Fruit fly (Drosophila melanogaster): ENCODE measurements around the gene Grp170.
A peak's percentile ranks its signal among the peaks of the same experiment; 100 is the strongest.

Grp170 gene

DNA sequence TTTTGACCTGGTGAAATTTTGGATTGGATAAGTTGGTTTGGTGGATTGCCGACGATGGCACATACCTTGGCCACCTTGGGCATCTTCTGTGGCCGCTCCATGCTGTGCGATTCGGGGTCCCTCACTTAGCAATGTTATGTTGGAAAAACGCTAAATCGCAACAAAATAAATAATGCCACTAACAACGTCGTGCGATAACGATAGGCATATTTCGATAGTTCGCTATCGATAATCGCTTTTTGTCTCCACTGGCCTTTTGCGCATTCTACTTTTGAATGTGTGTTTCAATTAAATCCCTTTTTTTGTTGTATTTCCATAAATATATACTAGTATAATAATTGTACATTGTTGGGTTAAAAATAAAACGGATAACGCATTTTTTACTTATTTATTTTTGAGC is 25.1 kb downstream of the Grp170 start, which contains the start of gene crn (continued):
- peak; percentile 77; the same call in 2 of the 3 replicates for TF ChIP-seq Opbp (GFP tag; IDR thresholded peaks at IDR 0.05; ENCODE audit: partially characterized antibody)
- no peak for TF ChIP-seq CG18764 (GFP tag; optimal IDR thresholded peaks at IDR 0.05)
- peak; percentile 53; the same call in 1 of the 2 replicates for TF ChIP-seq unc-4 (GFP tag; IDR thresholded peaks at IDR 0.05; ENCODE audit: partially characterized antibody)
- TF ChIP-seq BEAF-32 (GFP tag; optimal IDR thresholded peaks at IDR 0.05), result peak; percentile 52
- TF ChIP-seq amos (GFP tag; IDR thresholded peaks at IDR 0.05; ENCODE audit: partially characterized antibody), result peak; percentile 62; the same call in 1 of the 2 replicates
- no peak for TF ChIP-seq croc (GFP tag; conservative IDR thresholded peaks at IDR 0.05)
- peak; percentile 61 for TF ChIP-seq Dll (GFP tag; IDR thresholded peaks at IDR 0.05; ENCODE audit: partially characterized antibody)
- TF ChIP-seq HLH4C (GFP tag; IDR thresholded peaks at IDR 0.05; ENCODE audit: partially characterized antibody), result peak; percentile 81
- no peak for TF ChIP-seq toy (GFP tag; IDR thresholded peaks at IDR 0.05)
- no peak for TF ChIP-seq CG12299 (tag; optimal IDR thresholded peaks at IDR 0.05)
- TF ChIP-seq tup (GFP tag; optimal IDR thresholded peaks at IDR 0.05), result no peak
- TF ChIP-seq hbn (GFP tag; IDR thresholded peaks at IDR 0.05; ENCODE audit: partially characterized antibody), result peak; percentile 49; the same call in 1 of the 2 replicates
- TF ChIP-seq tx (GFP tag; optimal IDR thresholded peaks at IDR 0.05), result no peak
- peak; percentile 77 for TF ChIP-seq CG34224 (GFP tag; IDR thresholded peaks at IDR 0.05; ENCODE audit: partially characterized antibody)
- TF ChIP-seq Ada2b (GFP tag; IDR thresholded peaks at IDR 0.05), result no peak

DNA sequence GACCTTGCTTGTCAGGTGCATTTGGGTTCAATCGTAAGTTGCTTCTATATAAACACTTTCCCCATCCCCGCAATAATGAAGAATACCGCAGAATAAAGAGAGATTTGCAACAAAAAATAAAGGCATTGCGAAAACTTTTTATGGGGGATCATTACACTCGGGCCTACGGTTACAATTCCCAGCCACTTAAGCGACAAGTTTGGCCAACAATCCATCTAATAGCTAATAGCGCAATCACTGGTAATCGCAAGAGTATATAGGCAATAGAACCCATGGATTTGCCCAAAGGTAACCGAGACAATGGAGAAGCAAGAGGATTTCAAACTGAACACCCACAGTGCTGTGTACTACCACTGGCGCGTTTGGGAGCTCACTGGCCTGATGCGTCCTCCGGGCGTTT is 28.9 kb downstream of the Grp170 start, which contains the start of gene Or2a:
Gene Or2a (plus strand): TSS at position 301 of the 400 bp plus-strand sequence.
- TF ChIP-seq esg (GFP tag; conservative IDR thresholded peaks at IDR 0.05), result no peak
- TF ChIP-seq Dfd (GFP tag; optimal IDR thresholded peaks at IDR 0.05), result no peak
- no peak for TF ChIP-seq CG15601 (tag; optimal IDR thresholded peaks at IDR 0.05)
- no peak for TF ChIP-seq CG17612 (GFP tag; IDR thresholded peaks at IDR 0.05)
- TF ChIP-seq lola (GFP tag; optimal IDR thresholded peaks at IDR 0.05), result no peak
- no peak for TF ChIP-seq B-H2 (GFP tag; optimal IDR thresholded peaks at IDR 0.05)
- TF ChIP-seq Side (GFP tag; optimal IDR thresholded peaks at IDR 0.05), result no peak
- TF ChIP-seq CG13775 (GFP tag; optimal IDR thresholded peaks at IDR 0.05), result no peak
- no peak for TF ChIP-seq bowl (GFP tag; IDR thresholded peaks at IDR 0.05)
- no peak for TF ChIP-seq CG3995 (GFP tag; optimal IDR thresholded peaks at IDR 0.05)
- no peak for TF ChIP-seq az2 (GFP tag; optimal IDR thresholded peaks at IDR 0.05)
- TF ChIP-seq bab2 (GFP tag; optimal IDR thresholded peaks at IDR 0.05), result no peak
- TF ChIP-seq pros (GFP tag; optimal IDR thresholded peaks at IDR 0.05), result no peak

DNA sequence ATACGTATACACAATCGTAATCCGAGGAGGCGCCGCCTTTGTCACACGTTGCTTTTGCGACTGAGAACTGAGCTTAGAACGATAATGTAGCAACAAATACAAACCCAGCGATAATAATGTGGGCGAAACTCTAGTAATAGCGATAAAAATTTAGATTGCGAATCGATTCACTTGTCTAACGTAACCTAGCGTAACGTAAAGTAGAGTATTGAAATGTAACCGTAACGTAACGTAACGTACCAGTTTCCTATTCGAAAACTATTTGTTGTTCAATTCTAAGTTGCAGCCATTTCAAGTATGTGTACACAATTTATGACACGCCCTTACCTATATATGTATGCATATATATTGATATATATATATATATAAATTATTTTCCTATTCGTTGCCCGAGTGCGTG is 30.1 kb downstream of the Grp170 start:
- TF ChIP-seq vfl (GFP tag; optimal IDR thresholded peaks at IDR 0.05), result no peak
- TF ChIP-seq trem (tag; optimal IDR thresholded peaks at IDR 0.05), result no peak
- no peak for TF ChIP-seq caup (GFP tag; optimal IDR thresholded peaks at IDR 0.05; ENCODE audit: severe bottlenecking)
- no peak for TF ChIP-seq ssp (GFP tag; IDR thresholded peaks at IDR 0.05)
- TF ChIP-seq CG14965 (GFP tag; optimal IDR thresholded peaks at IDR 0.05; ENCODE audit: borderline replicate concordance), result no peak
- TF ChIP-seq Sry-β (GFP tag; optimal IDR thresholded peaks at IDR 0.05), result no peak
- TF ChIP-seq BEAF-32 (GFP tag; optimal IDR thresholded peaks at IDR 0.05), result no peak
- no peak for TF ChIP-seq klu (GFP tag; IDR thresholded peaks at IDR 0.05)
- peak; percentile 11 for TF ChIP-seq Elba2 (GFP tag; optimal IDR thresholded peaks at IDR 0.05)
- no peak for TF ChIP-seq CG1602 (GFP tag; optimal IDR thresholded peaks at IDR 0.05)
- no peak for TF ChIP-seq tap (tag; optimal IDR thresholded peaks at IDR 0.05)
- TF ChIP-seq CG7963 (GFP tag; IDR thresholded peaks at IDR 0.05; ENCODE audit: partially characterized antibody), result no peak
- no peak for TF ChIP-seq Oli (tag; optimal IDR thresholded peaks at IDR 0.05)
- peak; percentile 97 for TF ChIP-seq CG9437 (GFP tag; optimal IDR thresholded peaks at IDR 0.05)
- TF ChIP-seq CrebB (tag; optimal IDR thresholded peaks at IDR 0.05), result no peak
- TF ChIP-seq CG11696 (GFP tag; IDR thresholded peaks at IDR 0.05), result no peak

Data from whole organism, embryonic.